Worm (Caenorhabditis elegans) whole organism, dauer: ENCODE results near the gene nhr-43.

Source experiments
- unc-62 ChIP-seq: sonication (generic microtip); optimal IDR thresholded peaks from 2 replicates; lab custom pipeline; 2017; ENCODE audit warnings: missing biosample characterization, missing genetic modification reagents, missing genetic modification characterization

The nhr-43 gene

ce11 chrIV:11883478-11883877 is 15.9 kb upstream of the nhr-43 start:
- TF ChIP-seq unc-62 (GFP tag; lab: Kevin White, UChicago), result no peak

ce11 chrIV:11885313-11885712 is 14.1 kb upstream of the nhr-43 start, which contains the start of gene let-653:
Gene let-653 (plus strand): TSS chrIV:11885613.
- no peak for TF ChIP-seq unc-62 (GFP tag; lab: Kevin White, UChicago)

- TF ChIP-seq unc-62 (GFP tag; lab: Kevin White, UChicago), result no peak
Observed at ce11 chrIV:11892545-11892944, 6.8 kb upstream of the nhr-43 start.

ce11 chrIV:11893336-11893735 is 6.1 kb upstream of the nhr-43 start:
- TF ChIP-seq unc-62 (GFP tag; lab: Kevin White, UChicago), result no peak

- TF ChIP-seq unc-62 (GFP tag; lab: Kevin White, UChicago), result no peak
Observed at ce11 chrIV:11897710-11898109, 1.7 kb upstream of the nhr-43 start.

ce11 chrIV:11900399-11900798 is 1.0 kb downstream of the nhr-43 start:
- no peak for TF ChIP-seq unc-62 (GFP tag; lab: Kevin White, UChicago)

ce11 chrIV:11901215-11901614 is 1.8 kb downstream of the nhr-43 start:
- no peak for TF ChIP-seq unc-62 (GFP tag; lab: Kevin White, UChicago)

ce11 chrIV:11902832-11903231 is 3.4 kb downstream of the nhr-43 start:
- TF ChIP-seq unc-62 (GFP tag; lab: Kevin White, UChicago), result no peak

ce11 chrIV:11903676-11904075 is 4.3 kb downstream of the nhr-43 start:
- no peak for TF ChIP-seq unc-62 (GFP tag; lab: Kevin White, UChicago)

ce11 chrIV:11908733-11909132 is 9.3 kb downstream of the nhr-43 start:
- TF ChIP-seq unc-62 (GFP tag; lab: Kevin White, UChicago), result no peak

ce11 chrIV:11911723-11912122 is 12.3 kb downstream of the nhr-43 start, which contains the start of gene VZK822L.2:
Gene VZK822L.2 (plus strand): TSS chrIV:11912023.
- no peak for TF ChIP-seq unc-62 (GFP tag; lab: Kevin White, UChicago)

- no peak for TF ChIP-seq unc-62 (GFP tag; lab: Kevin White, UChicago)
Observed at ce11 chrIV:11913295-11913940, 14.0 kb downstream of the nhr-43 start.

ce11 chrIV:11914260-11914836 is 15.0 kb downstream of the nhr-43 start:
- TF ChIP-seq unc-62 (GFP tag; lab: Kevin White, UChicago), result no peak

ce11 chrIV:11914837-11915737 is 15.7 kb downstream of the nhr-43 start, which contains the start of gene fat-6:
Gene fat-6 (minus strand): TSS chrIV:11915687.
- no peak for TF ChIP-seq unc-62 (GFP tag; lab: Kevin White, UChicago)

ce11 chrIV:11915768-11916453 is 16.5 kb downstream of the nhr-43 start, which contains the start of gene ZK822.9:
Gene ZK822.9 (plus strand): TSS chrIV:11915947.
- no peak for TF ChIP-seq unc-62 (GFP tag; lab: Kevin White, UChicago)
